Fruit fly (Drosophila melanogaster) whole organism, embryonic: ENCODE measurements around the gene CG9184.

Experiments used
- Awh ChIP-seq: fragments of 200-800 bp; sonication (Bioruptor generic); IDR thresholded peaks from 2 replicates; pipeline ENCODE4, ENCODE4 v1.3.6; 2022; ENCODE audit warnings: missing biosample characterization, missing genetic modification characterization
- B-H1 ChIP-seq: fragments of 200-800 bp; sonication (Bioruptor generic); IDR thresholded peaks from 3 replicates; pipeline ENCODE4 v1.3.6; 2022; ENCODE audit warnings: missing biosample characterization, missing genetic modification characterization
- Bgb ChIP-seq: fragments of 200-800 bp; sonication (Bioruptor generic); IDR thresholded peaks from 2 replicates; pipeline ENCODE4 v1.3.6; 2022; ENCODE audit warnings: missing biosample characterization, missing genetic modification characterization; ENCODE audit not compliant: partially characterized antibody
- CG10274 ChIP-seq: fragments of 200-800 bp; sonication (Bioruptor generic); optimal IDR thresholded peaks from 3 replicates; lab custom pipeline; 2017; ENCODE audit warnings: missing biosample characterization, mild to moderate bottlenecking, missing genetic modification characterization
- CG11247 ChIP-seq: fragments of 200-800 bp; sonication (Bioruptor generic); IDR thresholded peaks from 2 replicates; pipeline ENCODE4 v1.3.6; 2022; ENCODE audit warnings: missing biosample characterization, missing genetic modification characterization
- CG11456 ChIP-seq: fragments of 200-800 bp; sonication (Bioruptor generic); IDR thresholded peaks from 3 replicates; pipeline ENCODE4 v1.3.6; 2022; ENCODE audit warnings: missing biosample characterization, missing genetic modification characterization
- CG11560 ChIP-seq: fragments of 200-800 bp; sonication (Bioruptor generic); IDR thresholded peaks from 3 replicates; pipeline ENCODE4 v1.3.6; 2022; ENCODE audit warnings: missing biosample characterization, missing genetic modification characterization
- CG12659 ChIP-seq: fragments of 200-800 bp; sonication (Bioruptor generic); optimal IDR thresholded peaks from 3 replicates; lab custom pipeline; 2017; ENCODE audit warnings: mild to moderate bottlenecking, missing biosample characterization, missing genetic modification reagents, missing genetic modification characterization
- CG12942 ChIP-seq: fragments of 200-800 bp; sonication (Bioruptor generic); optimal IDR thresholded peaks from 3 replicates; lab custom pipeline; 2016; ENCODE audit warnings: missing biosample characterization, missing genetic modification characterization
- CG13296 ChIP-seq: fragments of 200-800 bp; sonication (Bioruptor generic); optimal IDR thresholded peaks from 3 replicates; lab custom pipeline; 2018; ENCODE audit warnings: missing biosample characterization, mild to moderate bottlenecking, missing genetic modification characterization
- CG14050 ChIP-seq: fragments of 200-800 bp; sonication (Bioruptor generic); IDR thresholded peaks from 3 replicates; pipeline ENCODE4 v1.3.6; 2022; ENCODE audit warnings: missing biosample characterization, missing genetic modification characterization
- CG14965 ChIP-seq: fragments of 200-800 bp; sonication (Bioruptor generic); optimal IDR thresholded peaks from 2 replicates; lab custom pipeline; 2016; ENCODE audit warnings: missing biosample characterization, missing genetic modification characterization, borderline replicate concordance
- CG1603 ChIP-seq: fragments of 200-800 bp; sonication (Bioruptor generic); optimal IDR thresholded peaks from 2 replicates; lab custom pipeline; 2019; ENCODE audit warnings: missing biosample characterization, mild to moderate bottlenecking, missing genetic modification characterization, moderate library complexity
- CG17328 ChIP-seq: fragments of 200-800 bp; sonication (Bioruptor generic); IDR thresholded peaks from 2 replicates; pipeline ENCODE4 v1.3.6; 2022; ENCODE audit warnings: missing biosample characterization, missing genetic modification characterization
- CG2712 ChIP-seq: fragments of 200-800 bp; optimal IDR thresholded peaks from 3 replicates; lab custom pipeline; 2019; ENCODE audit warnings: missing biosample characterization, mild to moderate bottlenecking, missing genetic modification characterization, moderate library complexity
- CG34224 ChIP-seq: fragments of 200-800 bp; sonication (Bioruptor generic); IDR thresholded peaks from 3 replicates; pipeline ENCODE4 v1.3.6; 2022; ENCODE audit warnings: missing biosample characterization, missing genetic modification characterization; ENCODE audit not compliant: partially characterized antibody
- CG34422 ChIP-seq: fragments of 200-800 bp; sonication (Bioruptor generic); IDR thresholded peaks from 3 replicates; pipeline ENCODE4 v1.3.6; 2022; ENCODE audit warnings: missing biosample characterization, missing genetic modification characterization
- CG42726 ChIP-seq: fragments of 200-800 bp; sonication (Bioruptor generic); IDR thresholded peaks from 2 replicates; pipeline ENCODE4 v1.3.6; 2022; ENCODE audit warnings: missing biosample characterization, missing genetic modification characterization; ENCODE audit not compliant: partially characterized antibody
- CG4730 ChIP-seq: fragments of 200-800 bp; sonication (Bioruptor generic); IDR thresholded peaks from 2 replicates; pipeline ENCODE4 v1.3.6; 2022; ENCODE audit warnings: missing biosample characterization, missing genetic modification characterization
- CG6791 ChIP-seq: fragments of 200-800 bp; sonication (Bioruptor generic); IDR thresholded peaks from 3 replicates; pipeline ENCODE4 v1.3.6; 2022; ENCODE audit warnings: missing biosample characterization, missing genetic modification characterization; ENCODE audit not compliant: partially characterized antibody
- CG8924 ChIP-seq: fragments of 200-800 bp; optimal IDR thresholded peaks from 3 replicates; lab custom pipeline; 2019; ENCODE audit warnings: missing biosample characterization, mild to moderate bottlenecking, missing genetic modification characterization, moderate library complexity
- CG9932 ChIP-seq: fragments of 200-800 bp; sonication (Bioruptor generic); IDR thresholded peaks from 2 replicates; pipeline ENCODE4 v1.3.6; 2022; ENCODE audit warnings: missing biosample characterization, missing genetic modification characterization
- CoRest ChIP-seq: fragments of 200-800 bp; sonication (Bioruptor generic); optimal IDR thresholded peaks from 3 replicates; lab custom pipeline; 2018; ENCODE audit warnings: missing biosample characterization, mild to moderate bottlenecking, missing genetic modification characterization, moderate library complexity
- Dfd ChIP-seq, 2 experiments: fragments of >200 bp; optimal IDR thresholded peaks; 2 replicates each; lab custom pipeline; 2017; ENCODE audit warnings: missing biosample characterization in 2 of 2, missing genetic modification characterization in 2 of 2
- Dref ChIP-seq: fragments of 200-800 bp; sonication (Bioruptor generic); IDR thresholded peaks from 2 replicates; pipeline ENCODE4 v1.3.6; 2022; ENCODE audit warnings: missing biosample characterization, missing genetic modification characterization
- Fer1 ChIP-seq: fragments of 200-800 bp; sonication (Bioruptor generic); optimal IDR thresholded peaks from 2 replicates; lab custom pipeline; 2017; ENCODE audit warnings: missing biosample characterization, mild to moderate bottlenecking, missing genetic modification characterization
- MBD-R2 ChIP-seq: fragments of 200-800 bp; sonication (Bioruptor generic); IDR thresholded peaks from 2 replicates; pipeline ENCODE4 v1.3.6; 2022; ENCODE audit warnings: missing biosample characterization, missing genetic modification characterization
- Med ChIP-seq: fragments of 200-800 bp; sonication (Bioruptor generic); peaks from one replicate; lab custom pipeline; 2016; ENCODE audit warnings: missing biosample characterization, missing genetic modification characterization, mild to moderate bottlenecking, inconsistent platforms, moderate library complexity
- Myb ChIP-seq: fragments of 200-800 bp; sonication (Bioruptor generic); optimal IDR thresholded peaks from 2 replicates; lab custom pipeline; 2016; ENCODE audit warnings: missing biosample characterization, missing genetic modification characterization
- Ptx1 ChIP-seq: fragments of 200-800 bp; sonication (Bioruptor generic); IDR thresholded peaks from 2 replicates; pipeline ENCODE4 v1.3.6; 2022; ENCODE audit warnings: missing biosample characterization, missing genetic modification characterization
- Rfx ChIP-seq: fragments of 200-800 bp; sonication (Bioruptor generic); IDR thresholded peaks from 2 replicates; pipeline ENCODE4 v1.3.6; 2022; ENCODE audit warnings: missing biosample characterization, missing genetic modification characterization
- Six4 ChIP-seq: fragments of 200-800 bp; sonication (Bioruptor generic); optimal IDR thresholded peaks from 2 replicates; lab custom pipeline; 2016; ENCODE audit warnings: missing biosample characterization, missing genetic modification characterization
- amos ChIP-seq: fragments of 200-800 bp; sonication (Bioruptor generic); IDR thresholded peaks from 2 replicates; pipeline ENCODE4 v1.3.6; 2022; ENCODE audit warnings: missing biosample characterization, missing genetic modification characterization; ENCODE audit not compliant: partially characterized antibody
- ase ChIP-seq: fragments of 200-800 bp; sonication (Bioruptor generic); IDR thresholded peaks from 3 replicates; pipeline ENCODE4 v1.3.6; 2022; ENCODE audit warnings: missing biosample characterization, missing genetic modification characterization
- ato ChIP-seq: fragments of 200-800 bp; sonication (Bioruptor generic); IDR thresholded peaks from 2 replicates; pipeline ENCODE4 v1.3.6; 2022; ENCODE audit warnings: missing biosample characterization, missing genetic modification characterization; ENCODE audit not compliant: partially characterized antibody
- bowl ChIP-seq: fragments of 200-800 bp; sonication (Bioruptor generic); IDR thresholded peaks from 2 replicates; pipeline ENCODE4 v1.3.6; 2022; ENCODE audit warnings: missing biosample characterization, missing genetic modification characterization
- chinmo ChIP-seq: fragments of 200-800 bp; sonication (Bioruptor generic); IDR thresholded peaks from 4 replicates; pipeline ENCODE4 v1.3.6; 2022; ENCODE audit warnings: missing biosample characterization, missing genetic modification characterization; ENCODE audit not compliant: partially characterized antibody
- croc ChIP-seq: fragments of 200-800 bp; sonication (Bioruptor generic); conservative IDR thresholded peaks from 3 replicates; pipeline ENCODE4 v1.3.6; 2022; ENCODE audit warnings: missing biosample characterization, missing genetic modification characterization
- exex ChIP-seq: fragments of 200-800 bp; sonication (Bioruptor generic); optimal IDR thresholded peaks from 4 replicates; lab custom pipeline; 2018; ENCODE audit warnings: missing biosample characterization, mild to moderate bottlenecking, missing genetic modification characterization, moderate library complexity
- insv ChIP-seq, 2 experiments: fragments of 200-800 bp; sonication (Bioruptor generic); optimal IDR thresholded peaks; 3 replicates each; lab custom pipeline; 2016 to 2018; ENCODE audit warnings: missing biosample characterization in 2 of 2, missing genetic modification characterization in 2 of 2
- ken ChIP-seq: fragments of 200-800 bp; sonication (Bioruptor generic); IDR thresholded peaks from 3 replicates; pipeline ENCODE4 v1.3.6; 2022; ENCODE audit warnings: missing biosample characterization, missing genetic modification characterization
- kni ChIP-seq: fragments of 200-800 bp; sonication (Bioruptor generic); optimal IDR thresholded peaks from 3 replicates; lab custom pipeline; 2017; ENCODE audit warnings: mild to moderate bottlenecking, missing biosample characterization, missing genetic modification reagents, missing genetic modification characterization
- p53 ChIP-seq: fragments of 200-800 bp; sonication (Bioruptor generic); optimal IDR thresholded peaks from 2 replicates; lab custom pipeline; 2016; ENCODE audit warnings: missing biosample characterization, missing genetic modification characterization
- pan ChIP-seq, 4 experiments: fragments of >200 bp in 3 of 4; fragments of 200-800 bp in 1 of 4; sonication (Bioruptor generic) in 1 of 4; optimal IDR thresholded peaks in 3 of 4; IDR thresholded peaks in 1 of 4; 2 replicates each; pipeline versions ENCODE4 v1.3.6 to Lab custom; 2017 to 2022; ENCODE audit warnings: missing biosample characterization in 2 of 4, missing genetic modification characterization in 2 of 4, mixed read lengths in 1 of 4
- pho ChIP-seq: fragments of 200-800 bp; sonication (Bioruptor generic); optimal IDR thresholded peaks from 2 replicates; lab custom pipeline; 2016; ENCODE audit warnings: missing biosample characterization, missing genetic modification characterization
- ranshi ChIP-seq: fragments of 200-800 bp; sonication (Bioruptor generic); IDR thresholded peaks from 2 replicates; pipeline ENCODE4 v1.3.6; 2022; ENCODE audit warnings: missing biosample characterization, missing genetic modification characterization
- run ChIP-seq: fragments of 200-800 bp; sonication (Bioruptor generic); optimal IDR thresholded peaks from 3 replicates; lab custom pipeline; 2018; ENCODE audit warnings: missing biosample characterization, mild to moderate bottlenecking, missing genetic modification characterization
- ssp ChIP-seq: fragments of 200-800 bp; sonication (Bioruptor generic); IDR thresholded peaks from 2 replicates; pipeline ENCODE4 v1.3.6; 2022; ENCODE audit warnings: missing biosample characterization, missing genetic modification characterization
- trh ChIP-seq: fragments of 200-800 bp; sonication (Bioruptor generic); optimal IDR thresholded peaks from 2 replicates; lab custom pipeline; 2016; ENCODE audit warnings: missing biosample characterization, missing genetic modification characterization

Gene CG9184

DNA sequence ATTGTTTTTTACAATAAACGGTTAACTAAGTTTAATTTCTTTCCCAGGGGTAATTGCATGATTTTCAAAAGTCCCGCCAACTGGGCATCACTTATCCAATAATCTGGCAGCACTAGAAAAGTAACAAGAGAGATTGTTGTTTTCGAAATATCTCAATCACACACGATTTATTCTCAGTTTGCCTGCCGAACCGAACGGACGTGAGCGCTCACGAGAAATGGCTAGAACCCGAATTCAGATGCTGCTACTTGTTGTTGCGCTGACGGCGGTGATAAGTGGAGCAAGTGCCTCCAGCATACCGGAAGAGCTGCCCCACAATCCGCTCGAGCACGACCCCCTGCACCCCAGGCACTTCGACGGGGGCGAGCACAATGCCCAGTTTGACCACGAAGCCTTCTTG lies 24.1 kb downstream of the CG9184 start, which contains the start of gene scf (continued):
- TF ChIP-seq chinmo (GFP tag; lab: Robert Waterston, UW): peak; percentile 63; the same call in 2 of the 4 replicates
- TF ChIP-seq croc: no peak
- 0 out of 2 replicates have a peak, but pooled peaks have one; percentile 15 for TF ChIP-seq CG11247
- TF ChIP-seq ken (GFP tag; lab: Robert Waterston, UW): peak; percentile 41; the same call in 1 of the 3 replicates
- TF ChIP-seq amos (GFP tag; lab: Robert Waterston, UW): peak; percentile 27; the same call in 1 of the 2 replicates
- TF ChIP-seq CG34224 (GFP tag; lab: Robert Waterston, UW): peak; percentile 50
- TF ChIP-seq ase: no peak
- TF ChIP-seq CG10274 (GFP tag; lab: Kevin White, UChicago): no peak
- peak; percentile 37; the same call in 1 of the 2 replicates for TF ChIP-seq ranshi (GFP tag; lab: Robert Waterston, UW)
- TF ChIP-seq pan (optimal IDR thresholded peaks at IDR 0.05; lab: Kevin White, UChicago): no peak
- peak in 1 of 2 experiments; percentile 37 for TF ChIP-seq pan (GFP tag; optimal IDR thresholded peaks at IDR 0.05 in 1 of 2, IDR thresholded peaks at IDR 0.05 in 1 of 2)
- peak in 1 of 2 experiments; percentile 20 for TF ChIP-seq insv (GFP tag; optimal IDR thresholded peaks at IDR 0.05; lab: Kevin White, UChicago)
- TF ChIP-seq CG14050 (GFP tag; lab: Robert Waterston, UW): no peak
- TF ChIP-seq CG1603 (tag; lab: Kevin White, UChicago): peak; percentile 44
- TF ChIP-seq Bgb: peak; percentile 49
- TF ChIP-seq CoRest: no peak
- TF ChIP-seq Ptx1 (GFP tag; lab: Robert Waterston, UW): no peak
- no peak for TF ChIP-seq ato (GFP tag; lab: Robert Waterston, UW)
- no peak for TF ChIP-seq trh
- 0 out of 2 replicates have a peak, but pooled peaks have one; percentile 1 for TF ChIP-seq Dref (GFP tag; lab: Robert Waterston, UW)
- TF ChIP-seq Awh (GFP tag; lab: Robert Waterston, UW): 0 out of 2 replicates have a peak, but pooled peaks have one; percentile 30
- no peak for TF ChIP-seq pho (GFP tag; lab: Kevin White, UChicago)
- TF ChIP-seq CG9932: peak; percentile 36
- TF ChIP-seq run (tag; lab: Kevin White, UChicago): no peak
- no peak for TF ChIP-seq exex (tag; lab: Kevin White, UChicago)
- 0 out of 3 replicates have a peak, but pooled peaks have one; percentile 27 for TF ChIP-seq CG6791 (GFP tag; lab: Robert Waterston, UW)
- TF ChIP-seq CG2712 (tag; lab: Kevin White, UChicago): peak; percentile 11
- no peak for TF ChIP-seq CG11560
- TF ChIP-seq CG17328 (GFP tag; lab: Robert Waterston, UW): no peak
- TF ChIP-seq CG11456: peak; percentile 49; the same call in 1 of the 3 replicates
- TF ChIP-seq ssp (GFP tag; lab: Robert Waterston, UW): peak; percentile 55
- TF ChIP-seq CG14965 (GFP tag; lab: Kevin White, UChicago): no peak
- TF ChIP-seq Med (GFP tag; lab: Kevin White, UChicago): peak; percentile 73
- no peak; the same call in 2 of the 3 replicates for TF ChIP-seq B-H1 (GFP tag; lab: Robert Waterston, UW)
- peak; percentile 4 for TF ChIP-seq Six4 (GFP tag; lab: Kevin White, UChicago)
- TF ChIP-seq p53: peak; percentile 2
- no peak for TF ChIP-seq kni (GFP tag; lab: Kevin White, UChicago)
- TF ChIP-seq bowl (GFP tag; lab: Robert Waterston, UW): 0 out of 2 replicates have a peak, but pooled peaks have one; percentile 7
- no peak for TF ChIP-seq Dfd (GFP tag; optimal IDR thresholded peaks at IDR 0.05; lab: Kevin White, UChicago)
- TF ChIP-seq CG8924 (tag; lab: Kevin White, UChicago): peak; percentile 15
- no peak for TF ChIP-seq CG4730 (GFP tag; lab: Robert Waterston, UW)
- TF ChIP-seq CG34422 (GFP tag; lab: Robert Waterston, UW): peak; percentile 73; the same call in 2 of the 3 replicates
- peak; percentile 20 for TF ChIP-seq Myb (GFP tag; lab: Kevin White, UChicago)
- TF ChIP-seq CG42726: 0 out of 2 replicates have a peak, but pooled peaks have one; percentile 48
- peak; percentile 35 for TF ChIP-seq Fer1 (GFP tag; lab: Kevin White, UChicago)
- TF ChIP-seq CG12942 (GFP tag; lab: Kevin White, UChicago): no peak
- no peak for TF ChIP-seq CG13296 (GFP tag; lab: Kevin White, UChicago)
- TF ChIP-seq Rfx: peak; percentile 59
- peak; percentile 27 for TF ChIP-seq MBD-R2 (GFP tag; lab: Robert Waterston, UW)
- TF ChIP-seq CG12659: peak; percentile 2
